Worm (Caenorhabditis elegans) whole organism, young adult: ENCODE results near the gene ifbp-1.

Experiments
- B0035.1 ChIP-seq: sonication (generic microtip); optimal IDR thresholded peaks from 2 replicates; lab custom pipeline; 2016; ENCODE audit warnings: missing genetic modification characterization, mild to moderate bottlenecking, missing compliant biosample characterization, missing genotype, missing genetic modification reagents
- B0261.1 ChIP-seq: sonication (generic microtip); optimal IDR thresholded peaks from 2 replicates; lab custom pipeline; 2016; ENCODE audit warnings: mild to moderate bottlenecking, missing genetic modification characterization, moderate library complexity, missing compliant biosample characterization
- C17E4.6 ChIP-seq: fragments of 200-800 bp; sonication (Bioruptor generic); IDR thresholded peaks from 2 replicates; pipeline ENCODE4 v1.3.6; 2022; ENCODE audit warnings: missing genetic modification reagents, missing genetic modification characterization, missing compliant biosample characterization
- lir-1 ChIP-seq: fragments of 200-800 bp; sonication (Bioruptor generic); conservative IDR thresholded peaks from 2 replicates; pipeline ENCODE4 v1.3.6; 2022; ENCODE audit warnings: missing genetic modification reagents, missing genetic modification characterization, missing compliant biosample characterization
- madf-6 ChIP-seq: fragments of 200-800 bp; sonication (Bioruptor generic); IDR thresholded peaks from 2 replicates; pipeline ENCODE4 v1.3.6; 2022; ENCODE audit warnings: missing genetic modification reagents, missing genetic modification characterization, missing compliant biosample characterization
- tlf-1 ChIP-seq: fragments of 200-800 bp; sonication (Bioruptor generic); optimal IDR thresholded peaks from 2 replicates; lab custom pipeline; 2018; ENCODE audit warnings: mild to moderate bottlenecking, missing genetic modification characterization, missing compliant biosample characterization

ce11 chrV:13373643-13374042 is 6.4 kb downstream of the ifbp-1 start:
- TF ChIP-seq C17E4.6 (no peak), B0035.1 (tag; lab: Kevin White, UChicago) (no peak), madf-6 (GFP tag; lab: Robert Waterston, UW) (no peak), B0261.1 (tag; lab: Kevin White, UChicago) (no peak), lir-1 (GFP tag; lab: Robert Waterston, UW) (no peak), tlf-1 (GFP tag; lab: Kevin White, UChicago) (no peak)
